Fruit fly (Drosophila melanogaster) whole organism, embryonic: ENCODE data around the gene CG11674.

Source experiments
- Antp ChIP-seq: fragments of 200-800 bp; sonication (Bioruptor generic); optimal IDR thresholded peaks from 3 replicates; lab custom pipeline; 2016; ENCODE audit warnings: missing biosample characterization, missing genetic modification characterization
- Atf-2 ChIP-seq: fragments of 200-800 bp; sonication (Bioruptor generic); optimal IDR thresholded peaks from 2 replicates; lab custom pipeline; 2016; ENCODE audit warnings: missing biosample characterization, missing genetic modification characterization
- BtbVII ChIP-seq: fragments of 200-800 bp; sonication (Bioruptor generic); optimal IDR thresholded peaks from 3 replicates; lab custom pipeline; 2017; ENCODE audit warnings: missing biosample characterization, mild to moderate bottlenecking, missing genetic modification characterization
- CG1024 ChIP-seq: fragments of 200-800 bp; sonication (Bioruptor generic); IDR thresholded peaks from 2 replicates; pipeline ENCODE4 v1.3.6; 2022; ENCODE audit warnings: missing biosample characterization, missing genetic modification characterization
- CG11398 ChIP-seq: fragments of 200-800 bp; sonication (Bioruptor generic); optimal IDR thresholded peaks from 2 replicates; lab custom pipeline; 2016; ENCODE audit warnings: missing biosample characterization, missing genetic modification characterization
- CG17385 ChIP-seq: fragments of 200-800 bp; sonication (Bioruptor generic); optimal IDR thresholded peaks from 3 replicates; lab custom pipeline; 2018; ENCODE audit warnings: missing biosample characterization, mild to moderate bottlenecking, missing genetic modification characterization
- CG17802 ChIP-seq: fragments of 200-800 bp; sonication (Bioruptor generic); optimal IDR thresholded peaks from 2 replicates; lab custom pipeline; 2018; ENCODE audit warnings: missing biosample characterization, mild to moderate bottlenecking, missing genetic modification characterization, moderate library complexity
- CG17912 ChIP-seq: fragments of 200-800 bp; sonication (Bioruptor generic); optimal IDR thresholded peaks from 2 replicates; lab custom pipeline; 2018; ENCODE audit warnings: missing biosample characterization, mild to moderate bottlenecking, missing genetic modification characterization
- CG1792 ChIP-seq: fragments of 200-800 bp; sonication (Bioruptor generic); optimal IDR thresholded peaks from 2 replicates; lab custom pipeline; 2016; ENCODE audit warnings: missing biosample characterization, missing genetic modification characterization
- CG18011 ChIP-seq: fragments of 200-800 bp; sonication (Bioruptor generic); optimal IDR thresholded peaks from 2 replicates; lab custom pipeline; 2017; ENCODE audit warnings: missing biosample characterization, missing genetic modification characterization, mild to moderate bottlenecking, moderate library complexity, missing genotype
- CG18476 ChIP-seq: fragments of 200-800 bp; sonication (Bioruptor generic); optimal IDR thresholded peaks from 2 replicates; lab custom pipeline; 2016; ENCODE audit warnings: missing biosample characterization, mild to moderate bottlenecking, missing genetic modification characterization
- CG2129 ChIP-seq: fragments of 200-800 bp; sonication (Bioruptor generic); IDR thresholded peaks from 2 replicates; pipeline ENCODE4 v1.3.6; 2022; ENCODE audit warnings: missing biosample characterization, missing genetic modification characterization; ENCODE audit not compliant: partially characterized antibody
- CG2712 ChIP-seq: fragments of 200-800 bp; optimal IDR thresholded peaks from 3 replicates; lab custom pipeline; 2019; ENCODE audit warnings: missing biosample characterization, mild to moderate bottlenecking, missing genetic modification characterization, moderate library complexity
- CG31224 ChIP-seq: fragments of 200-800 bp; sonication (Bioruptor generic); IDR thresholded peaks from 2 replicates; pipeline ENCODE4 v1.3.6; 2022; ENCODE audit warnings: missing biosample characterization, missing genetic modification characterization
- CG3838 ChIP-seq: fragments of 200-800 bp; sonication (Bioruptor generic); optimal IDR thresholded peaks from 3 replicates; lab custom pipeline; 2016; ENCODE audit warnings: missing biosample characterization, missing genetic modification characterization
- CG6272 ChIP-seq: fragments of 200-800 bp; sonication (Bioruptor generic); IDR thresholded peaks from 2 replicates; pipeline ENCODE4 v1.3.6; 2022; ENCODE audit warnings: missing biosample characterization, missing genetic modification characterization
- CG6813 ChIP-seq: fragments of 200-800 bp; sonication (Bioruptor generic); optimal IDR thresholded peaks from 2 replicates; lab custom pipeline; 2017; ENCODE audit warnings: missing biosample characterization, missing genetic modification characterization, mild to moderate bottlenecking, moderate library complexity, missing genetic modification reagents
- CG9932 ChIP-seq: fragments of 200-800 bp; sonication (Bioruptor generic); IDR thresholded peaks from 2 replicates; pipeline ENCODE4 v1.3.6; 2022; ENCODE audit warnings: missing biosample characterization, missing genetic modification characterization
- D ChIP-seq, 2 experiments: fragments of 200-800 bp in 1 of 2; fragments of >200 bp in 1 of 2; sonication (Bioruptor generic) in 1 of 2; optimal IDR thresholded peaks; 2 replicates in 1 of 2; 3 replicates in 1 of 2; lab custom pipeline; 2017; ENCODE audit warnings: mild to moderate bottlenecking in 1 of 2, missing biosample characterization in 1 of 2, missing genetic modification characterization in 1 of 2, missing genetic modification reagents in 1 of 2
- Dp ChIP-seq: fragments of 200-800 bp; sonication (Bioruptor generic); optimal IDR thresholded peaks from 2 replicates; lab custom pipeline; 2018; ENCODE audit warnings: missing biosample characterization, mild to moderate bottlenecking, missing genetic modification characterization, moderate library complexity
- ERR ChIP-seq: fragments of 200-800 bp; sonication (Bioruptor generic); optimal IDR thresholded peaks from 2 replicates; lab custom pipeline; 2016; ENCODE audit warnings: missing biosample characterization, missing genetic modification characterization
- HHEX ChIP-seq: fragments of 200-800 bp; sonication (Bioruptor generic); optimal IDR thresholded peaks from 3 replicates; lab custom pipeline; 2017; ENCODE audit warnings: missing biosample characterization, mild to moderate bottlenecking, missing genetic modification characterization, missing genetic modification reagents
- Hr39 ChIP-seq: fragments of >200 bp; optimal IDR thresholded peaks from 2 replicates; lab custom pipeline; 2017
- Mad ChIP-seq: fragments of 200-800 bp; sonication (Bioruptor generic); optimal IDR thresholded peaks from 2 replicates; lab custom pipeline; 2016; ENCODE audit warnings: missing biosample characterization, missing genetic modification characterization
- NC2β ChIP-seq: fragments of 200-800 bp; sonication (Bioruptor generic); optimal IDR thresholded peaks from 2 replicates; lab custom pipeline; 2016; ENCODE audit warnings: missing biosample characterization, missing genetic modification characterization
- Neu2 ChIP-seq: fragments of 200-800 bp; sonication (Bioruptor generic); optimal IDR thresholded peaks from 3 replicates; lab custom pipeline; 2016; ENCODE audit warnings: missing biosample characterization, missing genetic modification characterization, borderline replicate concordance
- Nf-YA ChIP-seq: fragments of 200-800 bp; sonication (Bioruptor generic); IDR thresholded peaks from 2 replicates; pipeline ENCODE4 v1.3.6; 2022; ENCODE audit warnings: missing biosample characterization, missing genetic modification characterization
- ara ChIP-seq: fragments of 200-800 bp; sonication (Bioruptor generic); IDR thresholded peaks from 2 replicates; pipeline ENCODE4 v1.3.6; 2022; ENCODE audit warnings: missing biosample characterization, missing genetic modification characterization
- ash1 ChIP-seq: fragments of 200-800 bp; sonication (Bioruptor generic); optimal IDR thresholded peaks from 2 replicates; lab custom pipeline; 2018; ENCODE audit warnings: missing biosample characterization, mild to moderate bottlenecking, missing genetic modification characterization
- ato ChIP-seq: fragments of 200-800 bp; sonication (Bioruptor generic); IDR thresholded peaks from 2 replicates; pipeline ENCODE4 v1.3.6; 2022; ENCODE audit warnings: missing biosample characterization, missing genetic modification characterization; ENCODE audit not compliant: partially characterized antibody
- bowl ChIP-seq: fragments of 200-800 bp; sonication (Bioruptor generic); IDR thresholded peaks from 2 replicates; pipeline ENCODE4 v1.3.6; 2022; ENCODE audit warnings: missing biosample characterization, missing genetic modification characterization
- cg ChIP-seq: fragments of 200-800 bp; sonication (Bioruptor generic); optimal IDR thresholded peaks from 3 replicates; lab custom pipeline; 2019; ENCODE audit warnings: missing biosample characterization, mild to moderate bottlenecking, missing genetic modification characterization, moderate library complexity
- ci ChIP-seq: fragments of 200-800 bp; sonication (Bioruptor generic); IDR thresholded peaks from 3 replicates; pipeline ENCODE4 v1.3.6; 2022; ENCODE audit warnings: missing biosample characterization, missing genetic modification characterization
- crc ChIP-seq: fragments of 200-800 bp; sonication (Bioruptor generic); optimal IDR thresholded peaks from 2 replicates; lab custom pipeline; 2016; ENCODE audit warnings: missing biosample characterization, missing genetic modification characterization
- crp ChIP-seq, 2 experiments: fragments of 200-800 bp; sonication (Bioruptor generic); optimal IDR thresholded peaks; 2 replicates in 1 of 2; 3 replicates in 1 of 2; lab custom pipeline; 2017; ENCODE audit warnings: missing biosample characterization in 2 of 2, missing genetic modification characterization in 2 of 2, mild to moderate bottlenecking in 1 of 2, moderate library complexity in 1 of 2
- dan ChIP-seq: fragments of 200-800 bp; sonication (Bioruptor generic); IDR thresholded peaks from 2 replicates; pipeline ENCODE4 v1.3.6; 2022; ENCODE audit warnings: missing biosample characterization, missing genetic modification characterization
- disco-r ChIP-seq: fragments of 200-800 bp; sonication (Bioruptor generic); optimal IDR thresholded peaks from 2 replicates; lab custom pipeline; 2016; ENCODE audit warnings: missing biosample characterization, missing genetic modification characterization
- dysf ChIP-seq: fragments of 200-800 bp; sonication (Bioruptor generic); IDR thresholded peaks from 3 replicates; pipeline ENCODE4 v1.3.6; 2022; ENCODE audit warnings: missing biosample characterization, missing genetic modification characterization
- en ChIP-seq: fragments of 200-800 bp; sonication (Bioruptor generic); optimal IDR thresholded peaks from 2 replicates; lab custom pipeline; 2016; ENCODE audit warnings: missing biosample characterization, missing genetic modification characterization
- fd64A ChIP-seq: fragments of 200-800 bp; sonication (Bioruptor generic); optimal IDR thresholded peaks from 3 replicates; lab custom pipeline; 2018; ENCODE audit warnings: missing biosample characterization, mild to moderate bottlenecking, missing genetic modification characterization
- grn ChIP-seq: fragments of 200-800 bp; sonication (Bioruptor generic); optimal IDR thresholded peaks from 3 replicates; lab custom pipeline; 2017; ENCODE audit warnings: missing biosample characterization, missing genetic modification characterization
- her ChIP-seq: fragments of 200-800 bp; sonication (Bioruptor generic); optimal IDR thresholded peaks from 2 replicates; lab custom pipeline; 2016; ENCODE audit warnings: missing biosample characterization, missing genetic modification characterization
- prd ChIP-seq, 3 experiments: fragments of >200 bp in 2 of 3; fragments of 200-800 bp in 1 of 3; sonication (Bioruptor generic) in 1 of 3; optimal IDR thresholded peaks in 2 of 3; IDR thresholded peaks in 1 of 3; 2 replicates in 2 of 3; 3 replicates in 1 of 3; pipeline versions ENCODE4 v1.3.6 to Lab custom; 2017 to 2022; ENCODE audit warnings: missing biosample characterization in 1 of 3, missing genetic modification characterization in 1 of 3
- salm ChIP-seq: fragments of 200-800 bp; sonication (Bioruptor generic); optimal IDR thresholded peaks from 2 replicates; lab custom pipeline; 2018; ENCODE audit warnings: missing biosample characterization, mild to moderate bottlenecking, missing genetic modification characterization
- sc ChIP-seq, 3 experiments: fragments of >200 bp in 2 of 3; fragments of 200-800 bp in 1 of 3; sonication (Bioruptor generic) in 1 of 3; optimal IDR thresholded peaks; 2 replicates in 2 of 3; 3 replicates in 1 of 3; lab custom pipeline; 2017; ENCODE audit warnings: mild to moderate bottlenecking in 1 of 3, missing biosample characterization in 1 of 3, missing genetic modification characterization in 1 of 3, missing genetic modification reagents in 1 of 3
- sim ChIP-seq: fragments of 200-800 bp; sonication (Bioruptor generic); IDR thresholded peaks from 2 replicates; pipeline ENCODE4 v1.3.6; 2022; ENCODE audit warnings: missing biosample characterization, missing genetic modification characterization
- slbo ChIP-seq: fragments of 200-800 bp; sonication (Bioruptor generic); IDR thresholded peaks from 2 replicates; pipeline ENCODE4 v1.3.6; 2022; ENCODE audit warnings: missing biosample characterization, missing genetic modification characterization
- slou ChIP-seq: fragments of 200-800 bp; sonication (Bioruptor generic); optimal IDR thresholded peaks from 3 replicates; lab custom pipeline; 2016; ENCODE audit warnings: missing biosample characterization, missing genetic modification characterization
- wek ChIP-seq: fragments of 200-800 bp; sonication (Bioruptor generic); optimal IDR thresholded peaks from 3 replicates; lab custom pipeline; 2018; ENCODE audit warnings: missing biosample characterization, mild to moderate bottlenecking, missing genetic modification characterization, moderate library complexity

The CG11674 gene

dm6 chrX:14213509-14214154 lies 12.0 kb downstream of the CG11674 start (continued):
- no peak for TF ChIP-seq Dp (GFP tag; lab: Kevin White, UChicago)
- TF ChIP-seq CG1024 (GFP tag; lab: Robert Waterston, UW), result no peak
- TF ChIP-seq Antp (GFP tag; lab: Kevin White, UChicago), result peak; percentile 22
- no peak for TF ChIP-seq sim (GFP tag; lab: Robert Waterston, UW)
- TF ChIP-seq CG6272, result no peak
- TF ChIP-seq salm, result no peak
- TF ChIP-seq CG18011 (GFP tag; lab: Kevin White, UChicago), result no peak
- TF ChIP-seq ci (GFP tag; lab: Robert Waterston, UW), result 0 out of 3 replicates have a peak, but pooled peaks have one; percentile 31
- TF ChIP-seq CG9932, result no peak; the same call in 1 of the 2 replicates
- TF ChIP-seq Nf-YA (GFP tag; lab: Robert Waterston, UW), result no peak
- TF ChIP-seq fd64A, result no peak
- no peak for TF ChIP-seq en (GFP tag; lab: Kevin White, UChicago)
- no peak for TF ChIP-seq CG2129 (GFP tag; lab: Robert Waterston, UW)
- TF ChIP-seq CG6813 (GFP tag; lab: Kevin White, UChicago), result no peak
- no peak for TF ChIP-seq CG17912 (GFP tag; lab: Kevin White, UChicago)
- TF ChIP-seq CG2712 (tag; lab: Kevin White, UChicago), result peak; percentile 44
- no peak for TF ChIP-seq CG3838
- no peak for TF ChIP-seq CG18476 (GFP tag; lab: Kevin White, UChicago)
- TF ChIP-seq dysf (GFP tag; lab: Robert Waterston, UW), result peak; percentile 51; the same call in 1 of the 3 replicates
- no peak for TF ChIP-seq CG17802 (tag; lab: Kevin White, UChicago)
- no peak for TF ChIP-seq ash1 (GFP tag; lab: Kevin White, UChicago)
- no peak for TF ChIP-seq crp (GFP tag; optimal IDR thresholded peaks at IDR 0.05; lab: Kevin White, UChicago)
- no peak for TF ChIP-seq D (optimal IDR thresholded peaks at IDR 0.05; lab: Kevin White, UChicago)
- no peak for TF ChIP-seq D (GFP tag; optimal IDR thresholded peaks at IDR 0.05; lab: Kevin White, UChicago)
- TF ChIP-seq grn, result no peak
- TF ChIP-seq ara (GFP tag; lab: Robert Waterston, UW), result no peak
- no peak for TF ChIP-seq ato
- TF ChIP-seq disco-r (GFP tag; lab: Kevin White, UChicago), result no peak
- no peak for TF ChIP-seq CG11398
- no peak for TF ChIP-seq wek (GFP tag; lab: Kevin White, UChicago)
- TF ChIP-seq prd (optimal IDR thresholded peaks at IDR 0.05; lab: Kevin White, UChicago), result no peak
- peak; percentile 35; the same call in 1 of the 3 replicates for TF ChIP-seq prd (GFP tag; IDR thresholded peaks at IDR 0.05; lab: Robert Waterston, UW)
- TF ChIP-seq sc (optimal IDR thresholded peaks at IDR 0.05; lab: Kevin White, UChicago), result no peak
- TF ChIP-seq sc (GFP tag; optimal IDR thresholded peaks at IDR 0.05; lab: Kevin White, UChicago), result no peak
- TF ChIP-seq dan (GFP tag; lab: Robert Waterston, UW), result no peak
- no peak for TF ChIP-seq ERR (GFP tag; lab: Kevin White, UChicago)
- TF ChIP-seq Mad (GFP tag; lab: Kevin White, UChicago), result no peak
- no peak for TF ChIP-seq Atf-2 (GFP tag; lab: Kevin White, UChicago)
- TF ChIP-seq her (GFP tag; lab: Kevin White, UChicago), result no peak
- no peak for TF ChIP-seq crc (GFP tag; lab: Kevin White, UChicago)
- TF ChIP-seq cg (GFP tag; lab: Kevin White, UChicago), result peak; percentile 64
- peak; percentile 48; the same call in 1 of the 2 replicates for TF ChIP-seq slbo (GFP tag; lab: Robert Waterston, UW)
- no peak for TF ChIP-seq NC2β (GFP tag; lab: Kevin White, UChicago)
- no peak for TF ChIP-seq CG1792 (GFP tag; lab: Kevin White, UChicago)
- peak; percentile 30 for TF ChIP-seq CG17385
- no peak for TF ChIP-seq BtbVII (GFP tag; lab: Kevin White, UChicago)
- no peak for TF ChIP-seq slou
- no peak for TF ChIP-seq CG31224 (GFP tag; lab: Robert Waterston, UW)
- no peak for TF ChIP-seq bowl
- TF ChIP-seq HHEX (GFP tag; lab: Kevin White, UChicago), result peak; percentile 61
- TF ChIP-seq Neu2 (GFP tag; lab: Kevin White, UChicago), result no peak
- TF ChIP-seq Hr39 (lab: Kevin White, UChicago), result no peak
